Worm (Caenorhabditis elegans): ENCODE measurements around the gene Y49E10.25.

DNA sequence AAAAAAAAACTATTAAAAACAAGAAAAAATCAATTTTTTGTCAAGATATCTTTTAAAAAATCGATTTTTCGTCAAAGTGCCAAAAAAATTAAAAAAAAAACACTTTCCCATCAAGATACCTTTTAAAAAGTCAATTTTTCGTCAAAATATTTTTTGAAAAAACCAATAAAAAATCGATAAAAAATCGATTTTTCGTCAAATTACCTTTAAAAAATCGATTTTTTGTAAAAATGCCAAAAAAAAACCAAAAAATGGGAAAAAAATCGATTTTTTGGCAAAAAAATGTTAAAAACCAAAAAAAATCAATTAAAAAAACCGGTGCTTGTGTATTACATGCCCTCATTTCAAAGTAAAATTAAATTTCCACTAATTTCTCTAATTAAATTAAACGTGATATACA, 25.8 kb upstream of the Y49E10.25 start:
- TF ChIP-seq W03F9.2 (tag; optimal IDR thresholded peaks at IDR 0.05) (no peak), dao-5 (tag; optimal IDR thresholded peaks at IDR 0.05) (no peak)

Data from whole organism, L4/young adult.